Worm (Caenorhabditis elegans): ENCODE data around the gene F07B7.7.
A peak's percentile ranks its signal among the peaks of the same experiment; 100 is the strongest.

F07B7.7 gene

DNA sequence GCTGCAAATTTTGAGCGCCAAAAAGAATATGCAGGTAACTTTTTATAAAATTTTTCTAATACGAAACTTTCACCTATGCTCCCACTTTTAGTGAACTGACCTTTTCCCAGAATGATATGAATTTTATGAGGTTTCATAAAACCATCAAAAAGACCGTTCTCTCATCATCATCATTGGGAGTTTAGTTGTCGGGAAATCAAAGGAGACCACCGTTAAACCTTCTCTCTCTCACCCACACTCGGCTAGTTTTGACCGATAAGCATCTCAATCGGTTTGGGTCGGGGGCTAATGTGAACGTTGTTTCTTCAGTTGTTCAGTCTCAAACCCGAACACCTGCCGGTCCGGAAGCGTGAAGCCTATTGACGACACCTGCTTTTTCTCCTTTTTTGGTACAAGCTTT is 39.2 kb upstream of the F07B7.7 start:
- TF ChIP-seq php-3 (GFP tag; IDR thresholded peaks at IDR 0.05) (peak; percentile 56; the same call in 1 of the 2 replicates), pqm-1 (tag; optimal IDR thresholded peaks at IDR 0.05) (peak; percentile 34), daf-16 (GFP tag; optimal IDR thresholded peaks at IDR 0.05) (no peak), daf-16 (tag; optimal IDR thresholded peaks at IDR 0.05) (peak; percentile 9), hlh-11 (tag; optimal IDR thresholded peaks at IDR 0.05) (peak; percentile 30), tag-97 (GFP tag; IDR thresholded peaks at IDR 0.05) (no peak)

DNA sequence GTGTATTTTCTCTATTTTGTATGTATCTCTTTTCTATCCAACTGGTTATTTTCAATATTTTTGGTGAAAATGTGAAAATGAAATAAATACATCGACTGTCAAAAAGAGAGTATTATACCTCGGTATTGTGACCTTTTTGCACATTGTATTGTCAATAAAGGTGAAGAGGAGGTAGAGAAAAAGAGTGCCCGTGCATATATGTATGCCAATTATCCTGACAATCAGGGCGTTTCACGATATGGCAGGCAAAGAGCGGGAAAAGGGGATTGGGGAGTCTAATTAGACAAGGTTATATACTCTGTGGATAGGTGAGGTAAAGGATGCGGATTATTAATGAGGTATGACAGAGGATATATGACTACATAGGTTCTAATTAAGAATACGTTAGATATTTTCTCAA is 38.5 kb upstream of the F07B7.7 start:
- no peak for TF ChIP-seq dmd-8 (GFP tag; IDR thresholded peaks at IDR 0.05)
- no peak for TF ChIP-seq php-3 (GFP tag; IDR thresholded peaks at IDR 0.05)
- TF ChIP-seq ces-1 (GFP tag; optimal IDR thresholded peaks at IDR 0.05) = no peak
- no peak for TF ChIP-seq lim-7 (GFP tag; IDR thresholded peaks at IDR 0.05)
- TF ChIP-seq nhr-6 (tag; optimal IDR thresholded peaks at IDR 0.05) = peak; percentile 1
- no peak for TF ChIP-seq daf-19 (GFP tag; conservative IDR thresholded peaks at IDR 0.05)
- no peak for TF ChIP-seq ztf-7 (tag; optimal IDR thresholded peaks at IDR 0.05)
- TF ChIP-seq D1046.2 (GFP tag; IDR thresholded peaks at IDR 0.05) = no peak
- TF ChIP-seq aly-2 (tag; optimal IDR thresholded peaks at IDR 0.05) = no peak
- TF ChIP-seq lin-38 (GFP tag; IDR thresholded peaks at IDR 0.05) = no peak
- TF ChIP-seq tag-97 (GFP tag; IDR thresholded peaks at IDR 0.05) = no peak
- no peak for TF ChIP-seq lin-13 (GFP tag; optimal IDR thresholded peaks at IDR 0.05)
- no peak for TF ChIP-seq F37D6.2 (tag; optimal IDR thresholded peaks at IDR 0.05)
- peak; percentile 7 for TF ChIP-seq pqm-1 (tag; optimal IDR thresholded peaks at IDR 0.05)
- no peak for TF ChIP-seq daf-16 (GFP tag; optimal IDR thresholded peaks at IDR 0.05)
- peak; percentile 34 for TF ChIP-seq daf-16 (tag; optimal IDR thresholded peaks at IDR 0.05)
- TF ChIP-seq ztf-11 (tag; optimal IDR thresholded peaks at IDR 0.05) = no peak
- TF ChIP-seq pha-4 (GFP tag; IDR thresholded peaks at IDR 0.05) = no peak
- TF ChIP-seq pha-4 (tag; optimal IDR thresholded peaks at IDR 0.05) = peak; percentile 45
- TF ChIP-seq mxl-2 (GFP tag; conservative IDR thresholded peaks at IDR 0.05) = no peak
- no peak for TF ChIP-seq Y75B8A.6 (GFP tag; IDR thresholded peaks at IDR 0.05)
- TF ChIP-seq dmd-6 (GFP tag; IDR thresholded peaks at IDR 0.05) = no peak
- no peak for TF ChIP-seq ceh-62 (tag; optimal IDR thresholded peaks at IDR 0.05)
- no peak for TF ChIP-seq spr-1 (tag; optimal IDR thresholded peaks at IDR 0.05)
- TF ChIP-seq mdl-1 (tag; optimal IDR thresholded peaks at IDR 0.05) = no peak
- no peak for TF ChIP-seq Y48G9A.11 (GFP tag; IDR thresholded peaks at IDR 0.05)
- TF ChIP-seq mdt-29 (GFP tag; IDR thresholded peaks at IDR 0.05) = no peak

DNA sequence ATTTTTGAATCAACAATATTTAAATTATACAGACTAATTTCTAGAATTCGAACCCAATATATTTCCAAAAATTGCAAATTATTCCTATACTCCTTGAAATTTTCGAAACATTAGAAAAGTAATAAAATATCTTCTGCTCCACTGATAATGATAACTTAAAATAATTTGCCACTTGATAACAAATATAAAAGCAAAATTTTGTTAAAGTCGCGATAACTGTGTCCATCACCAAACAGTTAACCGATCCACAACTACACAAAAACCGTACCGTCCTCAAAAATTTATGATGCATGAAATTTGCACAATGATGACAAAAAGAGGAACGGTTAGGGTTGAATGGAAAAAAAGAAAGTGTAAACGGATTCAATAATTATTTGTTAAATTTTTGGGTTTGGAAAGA is 36.9 kb upstream of the F07B7.7 start:
- no peak for TF ChIP-seq nhr-6 (tag; optimal IDR thresholded peaks at IDR 0.05)
- TF ChIP-seq unc-62 (GFP tag; optimal IDR thresholded peaks at IDR 0.05 in 1 of 2) = peak in 1 of 2 experiments; percentile 91
- TF ChIP-seq unc-62 (tag; optimal IDR thresholded peaks at IDR 0.05) = no peak
- TF ChIP-seq R02D3.7 (tag; optimal IDR thresholded peaks at IDR 0.05) = no peak

DNA sequence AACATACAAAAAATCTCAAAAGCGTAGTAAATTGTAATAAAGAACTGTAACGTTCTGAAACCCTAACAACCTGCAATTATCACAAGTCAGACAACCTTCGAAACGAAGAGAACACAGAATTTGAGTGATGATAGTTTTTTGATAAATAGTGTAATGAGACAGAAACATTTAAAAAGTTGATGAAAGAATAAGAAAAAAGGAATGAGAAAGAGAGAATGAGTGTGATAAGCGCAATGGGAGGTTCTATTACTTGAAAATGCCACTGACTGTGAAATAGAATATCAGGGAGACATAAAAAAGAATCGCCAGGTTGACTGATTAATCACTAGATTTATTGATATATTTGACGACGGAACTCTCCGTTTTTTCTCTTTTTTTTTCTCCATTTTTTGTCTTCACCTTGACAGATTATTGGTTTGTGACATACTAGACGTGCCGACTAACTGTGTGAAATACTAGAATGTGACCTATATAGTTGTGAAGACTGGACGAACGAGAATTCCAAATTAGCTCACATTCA is 36.1 kb upstream of the F07B7.7 start:
- TF ChIP-seq hlh-11 (tag; optimal IDR thresholded peaks at IDR 0.05) (no peak), vab-7 (GFP tag; IDR thresholded peaks at IDR 0.05) (no peak), aha-1 (tag) (peak; percentile 5), ceh-32 (tag; optimal IDR thresholded peaks at IDR 0.05; ENCODE audit: poor library complexity) (no peak), tra-1 (GFP tag; IDR thresholded peaks at IDR 0.05) (peak; percentile 60; the same call in 1 of the 2 replicates), F10B5.3 (tag; optimal IDR thresholded peaks at IDR 0.05) (no peak), sdz-12 (GFP tag; optimal IDR thresholded peaks at IDR 0.05) (no peak), F49E8.2 (tag; optimal IDR thresholded peaks at IDR 0.05; ENCODE audit: borderline replicate concordance) (no peak), nhr-28 (tag; optimal IDR thresholded peaks at IDR 0.05) (peak; percentile 66), zip-11 (GFP tag; IDR thresholded peaks at IDR 0.05) (no peak), unc-62 (GFP tag; optimal IDR thresholded peaks at IDR 0.05 in 1 of 2) (peak in 1 of 2 experiments; percentile 13), unc-62 (tag; optimal IDR thresholded peaks at IDR 0.05) (no peak), R02D3.7 (tag; optimal IDR thresholded peaks at IDR 0.05) (no peak), nhr-77 (tag; optimal IDR thresholded peaks at IDR 0.05) (peak; percentile 32), php-3 (GFP tag; IDR thresholded peaks at IDR 0.05) (no peak), lin-38 (GFP tag; IDR thresholded peaks at IDR 0.05) (no peak), hmg-1.1 (GFP tag; IDR thresholded peaks at IDR 0.05) (no peak), pqm-1 (tag; optimal IDR thresholded peaks at IDR 0.05) (peak; percentile 44)

Data from whole organism, L4 larva.